Worm (Caenorhabditis elegans) whole organism, early embryonic: ENCODE data around the gene T23B7.3.
"Not testable (repeated sequence)": the region's sequence is repeated elsewhere in the genome, so short reads cannot be mapped to it uniquely, and the experiment has no call there.

Experiments used
- B0310.2 ChIP-seq: sonication (generic microtip); optimal IDR thresholded peaks from 2 replicates; lab custom pipeline; 2016; ENCODE audit warnings: mild to moderate bottlenecking, missing genetic modification characterization, missing compliant biosample characterization
- F13C5.2 ChIP-seq: sonication (generic microtip); optimal IDR thresholded peaks from 2 replicates; lab custom pipeline; 2017; ENCODE audit warnings: mild to moderate bottlenecking, missing genetic modification characterization, inconsistent platforms, missing compliant biosample characterization
- aly-1 ChIP-seq: sonication (generic microtip); optimal IDR thresholded peaks from 2 replicates; lab custom pipeline; 2016; ENCODE audit warnings: missing genetic modification characterization, missing compliant biosample characterization
- ama-1 ChIP-seq: fragments of 150-350 bp; optimal IDR thresholded peaks from 2 replicates; lab custom pipeline; 2014
- ceh-13 ChIP-seq: fragments of 200-800 bp; sonication (Bioruptor generic); optimal IDR thresholded peaks from 2 replicates; lab custom pipeline; 2018; ENCODE audit warnings: mild to moderate bottlenecking, missing genetic modification characterization, missing compliant biosample characterization
- ceh-36 ChIP-seq: sonication (generic microtip); optimal IDR thresholded peaks from 2 replicates; lab custom pipeline; 2016; ENCODE audit warnings: missing genetic modification characterization, inconsistent platforms, missing compliant biosample characterization
- ets-7 ChIP-seq: sonication (generic microtip); optimal IDR thresholded peaks from 2 replicates; lab custom pipeline; 2016; ENCODE audit warnings: missing genotype, missing genetic modification characterization, missing compliant biosample characterization
- flt-1 ChIP-seq: fragments of 200-800 bp; sonication (Bioruptor generic); IDR thresholded peaks from 2 replicates; pipeline ENCODE4 v1.3.6; 2022; ENCODE audit warnings: missing genetic modification characterization, missing compliant biosample characterization
- hmbx-1 ChIP-seq: sonication (generic microtip); optimal IDR thresholded peaks from 2 replicates; lab custom pipeline; 2016; ENCODE audit warnings: mild to moderate bottlenecking, missing genetic modification characterization, missing compliant biosample characterization
- hmg-4 ChIP-seq: fragments of 200-800 bp; sonication (Bioruptor generic); optimal IDR thresholded peaks from 2 replicates; lab custom pipeline; 2018; ENCODE audit warnings: mild to moderate bottlenecking, missing genetic modification characterization, missing compliant biosample characterization
- hnd-1 ChIP-seq: sonication (generic microtip); optimal IDR thresholded peaks from 2 replicates; lab custom pipeline; 2016; ENCODE audit warnings: missing genetic modification characterization, missing compliant biosample characterization
- pes-1 ChIP-seq: fragments of 200-800 bp; sonication (Bioruptor generic); IDR thresholded peaks from 2 replicates; pipeline ENCODE4 v1.3.6; 2022; ENCODE audit warnings: missing genetic modification reagents, missing genetic modification characterization, missing compliant biosample characterization
- scrt-1 ChIP-seq: fragments of 200-800 bp; sonication (Bioruptor generic); IDR thresholded peaks from 2 replicates; pipeline ENCODE4 v1.3.6; 2022; ENCODE audit warnings: missing genetic modification characterization, missing compliant biosample characterization
- sea-1 ChIP-seq: fragments of 200-800 bp; sonication (Bioruptor generic); conservative IDR thresholded peaks from 2 replicates; pipeline ENCODE4 v1.3.6; 2022; ENCODE audit warnings: missing genetic modification characterization, missing compliant biosample characterization
- tbx-11 ChIP-seq: fragments of 200-800 bp; sonication (Bioruptor generic); IDR thresholded peaks from 2 replicates; pipeline ENCODE4 v1.3.6; 2022; ENCODE audit warnings: missing genetic modification characterization, missing compliant biosample characterization
- tbx-37 ChIP-seq: fragments of 200-800 bp; sonication (Bioruptor generic); conservative IDR thresholded peaks from 2 replicates; pipeline ENCODE4 v1.3.6; 2022; ENCODE audit warnings: missing genetic modification reagents, missing genetic modification characterization, missing compliant biosample characterization
- tra-4 ChIP-seq: sonication (generic microtip); optimal IDR thresholded peaks from 2 replicates; lab custom pipeline; 2017; ENCODE audit warnings: missing genetic modification characterization, missing compliant biosample characterization

The T23B7.3 gene

ce11 chrII:4822610-4823009 lies 27.4 kb upstream of the T23B7.3 start:
- TF ChIP-seq F13C5.2 (tag; lab: Kevin White, UChicago) (no peak), B0310.2 (tag; lab: Kevin White, UChicago) (no peak), ceh-13 (no peak), ets-7 (tag; lab: Kevin White, UChicago) (no peak), tbx-11 (GFP tag; lab: Robert Waterston, UW) (no peak), tbx-37 (no peak), hmbx-1 (tag; lab: Kevin White, UChicago) (no peak), sea-1 (GFP tag; lab: Robert Waterston, UW) (no peak), ama-1 (lab: Kevin White, UChicago) (no peak), hnd-1 (no peak), pes-1 (GFP tag; lab: Robert Waterston, UW) (no peak), hmg-4 (GFP tag; lab: Kevin White, UChicago) (no peak), scrt-1 (no peak), aly-1 (tag; lab: Kevin White, UChicago) (no peak), tra-4 (tag; lab: Kevin White, UChicago) (no peak), ceh-36 (tag; lab: Kevin White, UChicago) (no peak), flt-1 (GFP tag; lab: Robert Waterston, UW) (no peak)

- not testable (repeated sequence) for TF ChIP-seq scrt-1; tbx-11 (GFP tag; lab: Robert Waterston, UW); hnd-1
Measured at ce11 chrII:4825133-4825532, 24.9 kb upstream of the T23B7.3 start, which contains the start of the genes C33F10.8 and msp-40. TSS of gene C33F10.8 (minus strand) at chrII:4825233. TSS of gene msp-40 (plus strand) at chrII:4825414.

ce11 chrII:4827734-4828609 lies 22.0 kb upstream of the T23B7.3 start, which contains the start of the genes fbxb-88 and tbck-1:
TSS of gene fbxb-88 (minus strand) at chrII:4827884.
TSS of gene tbck-1 (plus strand) at chrII:4828559.
- TF ChIP-seq tbx-37 (no peak), B0310.2 (tag; lab: Kevin White, UChicago) (no peak), F13C5.2 (tag; lab: Kevin White, UChicago) (peak; percentile 46)

- TF ChIP-seq pes-1 (GFP tag; lab: Robert Waterston, UW) (no peak), aly-1 (tag; lab: Kevin White, UChicago) (no peak), hmbx-1 (tag; lab: Kevin White, UChicago) (no peak), hnd-1 (no peak), flt-1 (GFP tag; lab: Robert Waterston, UW) (no peak), F13C5.2 (tag; lab: Kevin White, UChicago) (no peak), B0310.2 (tag; lab: Kevin White, UChicago) (no peak), tbx-11 (GFP tag; lab: Robert Waterston, UW) (no peak), ceh-13 (no peak), ets-7 (tag; lab: Kevin White, UChicago) (no peak), ceh-36 (tag; lab: Kevin White, UChicago) (no peak), scrt-1 (no peak), tbx-37 (no peak), sea-1 (GFP tag; lab: Robert Waterston, UW) (no peak), tra-4 (tag; lab: Kevin White, UChicago) (no peak), hmg-4 (GFP tag; lab: Kevin White, UChicago) (no peak)
Measured at ce11 chrII:4834761-4835160, 15.2 kb upstream of the T23B7.3 start, which contains the start of the genes C33F10.11 and C33F10.1. TSS of gene C33F10.11 (minus strand) at chrII:4834861. TSS of gene C33F10.1 (plus strand) at chrII:4835023.

- no peak for TF ChIP-seq B0310.2 (tag; lab: Kevin White, UChicago)
Measured at ce11 chrII:4837659-4838058, 12.3 kb upstream of the T23B7.3 start, which contains the start of gene C33F10.12. TSS of gene C33F10.12 (minus strand) at chrII:4837759.

ce11 chrII:4842143-4842658 lies 7.8 kb upstream of the T23B7.3 start, which contains the start of the genes T23B7.2 and nspd-4:
TSS of gene T23B7.2 (minus strand) at chrII:4842243.
TSS of gene nspd-4 (plus strand) at chrII:4842608.
- not testable (repeated sequence) for TF ChIP-seq pes-1 (GFP tag; lab: Robert Waterston, UW); F13C5.2 (tag; lab: Kevin White, UChicago); B0310.2 (tag; lab: Kevin White, UChicago)

ce11 chrII:4851594-4852106 lies 1.7 kb downstream of the T23B7.3 start, which contains the start of gene dnj-9:
TSS of gene dnj-9 (plus strand) at chrII:4852056.
- TF ChIP-seq F13C5.2 (tag; lab: Kevin White, UChicago) (peak; percentile 68), flt-1 (GFP tag; lab: Robert Waterston, UW) (peak; percentile 62; the same call in 1 of the 2 replicates), tbx-37 (0 out of 2 replicates have a peak, but pooled peaks have one; percentile 31), ceh-13 (no peak), scrt-1 (peak; percentile 59; the same call in 1 of the 2 replicates), hnd-1 (peak; percentile 32), ama-1 (lab: Kevin White, UChicago) (no peak), hmg-4 (GFP tag; lab: Kevin White, UChicago) (no peak), tra-4 (tag; lab: Kevin White, UChicago) (no peak), tbx-11 (GFP tag; lab: Robert Waterston, UW) (no peak), ceh-36 (tag; lab: Kevin White, UChicago) (peak; percentile 30), sea-1 (GFP tag; lab: Robert Waterston, UW) (no peak), pes-1 (GFP tag; lab: Robert Waterston, UW) (peak; percentile 48; the same call in 1 of the 2 replicates), B0310.2 (tag; lab: Kevin White, UChicago) (no peak), hmbx-1 (tag; lab: Kevin White, UChicago) (peak; percentile 29), aly-1 (tag; lab: Kevin White, UChicago) (no peak), ets-7 (tag; lab: Kevin White, UChicago) (no peak)
